Worm (Caenorhabditis elegans): ENCODE results near the gene C28G1.6.
A peak's percentile ranks its signal among the peaks of the same experiment; 100 is the strongest.

The C28G1.6 gene

DNA sequence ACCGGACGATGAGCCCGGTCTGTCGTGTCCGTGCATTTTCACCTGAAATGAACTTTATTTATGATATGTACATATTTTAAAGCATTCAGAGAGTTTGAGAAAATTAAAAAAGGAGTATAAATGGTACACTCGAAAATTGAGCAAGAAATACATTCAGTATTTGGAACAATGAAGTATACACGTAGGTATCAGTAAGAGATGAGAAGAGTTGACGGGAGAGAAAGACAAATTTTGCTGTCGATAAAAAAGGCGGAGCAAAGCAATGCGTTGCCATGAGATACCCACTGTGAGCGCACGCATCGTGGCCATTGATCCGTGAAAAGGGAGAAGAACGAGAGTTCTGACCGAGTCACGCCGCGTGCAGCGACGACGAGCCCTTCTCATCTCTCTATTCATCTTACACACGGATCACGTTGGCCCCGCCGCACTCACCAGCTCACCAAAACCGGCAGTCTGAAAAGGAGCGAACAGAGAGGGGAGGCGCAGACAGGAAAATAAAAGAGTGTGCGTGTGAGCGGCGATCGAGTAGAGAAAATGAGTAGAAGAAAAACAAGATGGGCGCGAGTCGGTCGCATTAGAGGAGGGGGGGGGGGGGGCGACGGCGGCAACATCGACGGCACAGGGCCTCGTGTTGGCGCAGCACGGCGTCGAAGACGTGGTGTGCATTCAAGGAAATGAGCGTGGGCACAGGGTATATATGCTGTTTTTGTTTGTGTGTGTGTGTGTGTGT is 24.8 kb downstream of the C28G1.6 start, which contains the start of gene R04E5.8:
Gene R04E5.8 (minus strand): TSS at position 51 of the 730 bp plus-strand sequence.
- TF ChIP-seq set-16 (GFP tag; IDR thresholded peaks at IDR 0.05): peak; percentile 93
- peak; percentile 39 for TF ChIP-seq aha-1 (tag)
- TF ChIP-seq dmd-6 (GFP tag; IDR thresholded peaks at IDR 0.05): 0 out of 2 replicates have a peak, but pooled peaks have one; percentile 14
- TF ChIP-seq F44E2.7 (GFP tag; IDR thresholded peaks at IDR 0.05): no peak
- TF ChIP-seq fkh-10 (GFP tag; optimal IDR thresholded peaks at IDR 0.05): no peak
- TF ChIP-seq nhr-77 (tag; optimal IDR thresholded peaks at IDR 0.05): no peak
- no peak for TF ChIP-seq Y5F2A.4 (GFP tag; optimal IDR thresholded peaks at IDR 0.05)
- TF ChIP-seq mep-1 (tag; optimal IDR thresholded peaks at IDR 0.05): peak; percentile 51
- no peak for TF ChIP-seq snpc-1.2 (GFP tag; IDR thresholded peaks at IDR 0.05)
- no peak for TF ChIP-seq arid-1 (GFP tag; conservative IDR thresholded peaks at IDR 0.05)
- 0 out of 2 replicates have a peak, but pooled peaks have one; percentile 27 for TF ChIP-seq ceh-20 (GFP tag; IDR thresholded peaks at IDR 0.05)
- peak; percentile 25 for TF ChIP-seq nhr-11 (tag; optimal IDR thresholded peaks at IDR 0.05)
- no peak for TF ChIP-seq vab-7 (GFP tag; IDR thresholded peaks at IDR 0.05)
- no peak for TF ChIP-seq mes-2 (tag; optimal IDR thresholded peaks at IDR 0.05; ENCODE audit: poor library complexity, severe bottlenecking)
- no peak for TF ChIP-seq nhr-76 (tag; optimal IDR thresholded peaks at IDR 0.05)
- TF ChIP-seq hlh-11 (tag; optimal IDR thresholded peaks at IDR 0.05): peak; percentile 14
- no peak for TF ChIP-seq mxl-2 (GFP tag; conservative IDR thresholded peaks at IDR 0.05)
- no peak for TF ChIP-seq lim-7 (GFP tag; IDR thresholded peaks at IDR 0.05)
- no peak for TF ChIP-seq nhr-102 (tag; optimal IDR thresholded peaks at IDR 0.05)
- no peak for TF ChIP-seq ama-1 (optimal IDR thresholded peaks at IDR 0.05)
- TF ChIP-seq madf-9 (GFP tag; conservative IDR thresholded peaks at IDR 0.05): no peak
- TF ChIP-seq mdl-1 (tag; optimal IDR thresholded peaks at IDR 0.05): peak in 1 of 2 experiments; percentile 78
- TF ChIP-seq F26F4.8 (GFP tag; conservative IDR thresholded peaks at IDR 0.05): no peak
- peak; percentile 72 for TF ChIP-seq mxl-3 (GFP tag; optimal IDR thresholded peaks at IDR 0.05)
- TF ChIP-seq egl-43 (GFP tag; IDR thresholded peaks at IDR 0.05): peak; percentile 77; the same call in 1 of the 2 replicates
- no peak for TF ChIP-seq nhr-10 (tag; optimal IDR thresholded peaks at IDR 0.05)
- TF ChIP-seq nhr-25 (tag; optimal IDR thresholded peaks at IDR 0.05; ENCODE audit: borderline replicate concordance, insufficient read depth): no peak
- TF ChIP-seq ceh-32 (tag; optimal IDR thresholded peaks at IDR 0.05; ENCODE audit: poor library complexity): no peak
- TF ChIP-seq pha-4 (GFP tag; IDR thresholded peaks at IDR 0.05): no peak
- TF ChIP-seq pha-4 (tag; optimal IDR thresholded peaks at IDR 0.05): no peak
- TF ChIP-seq jun-1 (tag; optimal IDR thresholded peaks at IDR 0.05): no peak
- TF ChIP-seq duxl-1 (tag; optimal IDR thresholded peaks at IDR 0.05; ENCODE audit: poor library complexity): no peak
- no peak for TF ChIP-seq Y75B8A.6 (GFP tag; IDR thresholded peaks at IDR 0.05)
- TF ChIP-seq dmd-9 (GFP tag; IDR thresholded peaks at IDR 0.05): no peak
- TF ChIP-seq nhr-28 (tag; optimal IDR thresholded peaks at IDR 0.05): no peak
- TF ChIP-seq ceh-62 (tag; optimal IDR thresholded peaks at IDR 0.05): no peak
- no peak for TF ChIP-seq lin-13 (GFP tag; optimal IDR thresholded peaks at IDR 0.05)
- TF ChIP-seq lin-38 (GFP tag; IDR thresholded peaks at IDR 0.05): peak; percentile 25; the same call in 1 of the 2 replicates
- no peak for TF ChIP-seq daf-8 (GFP tag; IDR thresholded peaks at IDR 0.05)
- TF ChIP-seq nhr-48 (tag; optimal IDR thresholded peaks at IDR 0.05): no peak
- 0 out of 2 replicates have a peak, but pooled peaks have one; percentile 22 for TF ChIP-seq php-3 (GFP tag; IDR thresholded peaks at IDR 0.05)
- TF ChIP-seq lin-29 (GFP tag; IDR thresholded peaks at IDR 0.05): no peak
- TF ChIP-seq ctbp-1 (GFP tag; IDR thresholded peaks at IDR 0.05): peak; percentile 77
- TF ChIP-seq mdt-29 (GFP tag; IDR thresholded peaks at IDR 0.05): no peak
- TF ChIP-seq hmg-1.1 (GFP tag; IDR thresholded peaks at IDR 0.05): peak; percentile 58
- no peak for TF ChIP-seq ZK337.2 (GFP tag; IDR thresholded peaks at IDR 0.05)
- no peak for TF ChIP-seq F10B5.3 (tag; optimal IDR thresholded peaks at IDR 0.05)
- no peak for TF ChIP-seq dve-1 (tag; optimal IDR thresholded peaks at IDR 0.05; ENCODE audit: insufficient read depth)
- TF ChIP-seq madf-5 (GFP tag; IDR thresholded peaks at IDR 0.05): no peak
- no peak for TF ChIP-seq D1046.2 (GFP tag; IDR thresholded peaks at IDR 0.05)
